Worm (Caenorhabditis elegans) whole organism, mixed stage, embryonic: ENCODE data around the gene hira-1.
A peak's percentile ranks its signal among the peaks of the same experiment; 100 is the strongest.

Experiments used
- lin-32 ChIP-seq: fragments of 200-800 bp; sonication (Bioruptor generic); optimal IDR thresholded peaks from 2 replicates; lab custom pipeline; 2018; ENCODE audit warnings: mild to moderate bottlenecking, missing genetic modification characterization, missing compliant biosample characterization
- mep-1 ChIP-seq: fragments of 150-350 bp; optimal IDR thresholded peaks from 2 replicates; lab custom pipeline; 2017; ENCODE audit warnings: missing biosample characterization, missing genetic modification reagents, missing genetic modification characterization, inconsistent platforms
- nhr-2 ChIP-seq: fragments of 150-350 bp; optimal IDR thresholded peaks from 2 replicates; lab custom pipeline; 2014; ENCODE audit warnings: missing biosample characterization, missing genetic modification characterization

Gene hira-1

ce11 chrIII:5244539-5244938, 53.6 kb downstream of the hira-1 start, which contains the start of gene cnd-1:
Gene cnd-1 (minus strand): TSS chrIII:5244639.
- TF ChIP-seq nhr-2 (tag; lab: Kevin White, UChicago) = peak; percentile 72
- no peak for TF ChIP-seq mep-1 (tag; lab: Kevin White, UChicago)

ce11 chrIII:5245067-5245466, 54.1 kb downstream of the hira-1 start:
- TF ChIP-seq nhr-2 (tag; lab: Kevin White, UChicago) (peak; percentile 92), lin-32 (GFP tag; lab: Kevin White, UChicago) (no peak)
- TF ChIP-seq, all 35 proteins: peak for 1
